Fruit fly (Drosophila melanogaster): ENCODE results near the gene Ggt-1.

DNA sequence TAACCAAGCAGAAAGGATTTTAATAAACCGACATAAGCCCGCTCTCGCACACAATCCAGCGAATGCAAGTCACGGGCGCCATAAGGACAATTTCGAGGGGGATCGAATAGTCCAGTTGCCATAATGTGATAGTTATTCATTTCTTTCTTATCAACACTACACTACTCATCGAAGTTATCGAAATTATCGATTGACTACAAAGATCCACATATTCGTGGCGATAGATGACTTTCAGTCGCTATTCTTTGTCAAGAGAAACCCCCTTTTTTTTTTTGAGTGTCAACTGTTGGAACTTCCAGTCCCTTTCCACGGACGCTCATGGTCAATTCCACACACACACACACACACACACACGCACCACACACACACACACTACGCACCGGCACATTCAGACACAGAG, 42.2 kb upstream of the Ggt-1 start:
- TF ChIP-seq CG31627 (GFP tag; optimal IDR thresholded peaks at IDR 0.05) (peak; percentile 90), Sox102F (GFP tag; optimal IDR thresholded peaks at IDR 0.05) (peak; percentile 72), CG7368 (GFP tag; optimal IDR thresholded peaks at IDR 0.05) (peak; percentile 89), CG6276 (GFP tag; optimal IDR thresholded peaks at IDR 0.05) (peak; percentile 28), OdsH (GFP tag; optimal IDR thresholded peaks at IDR 0.05) (peak; percentile 88), CG34406 (GFP tag; optimal IDR thresholded peaks at IDR 0.05) (peak; percentile 86), fd85E (GFP tag; optimal IDR thresholded peaks at IDR 0.05) (peak; percentile 65)
